Worm (Caenorhabditis elegans) whole organism, late embryonic: Measurements from ENCODE around the gene ZC239.21.
"Not testable (repeated sequence)": the region's sequence is repeated elsewhere in the genome, so short reads cannot be mapped to it uniquely, and the experiment has no call there.

Experiments used
- C08G9.2 ChIP-seq: sonication (generic microtip); optimal IDR thresholded peaks from 2 replicates; lab custom pipeline; 2016; ENCODE audit warnings: mild to moderate bottlenecking, missing genetic modification characterization, moderate library complexity, missing compliant biosample characterization
- K02D7.2 ChIP-seq: sonication (generic microtip); optimal IDR thresholded peaks from 2 replicates; lab custom pipeline; 2017; ENCODE audit warnings: mild to moderate bottlenecking, missing genetic modification characterization, missing compliant biosample characterization
- T23F11.4 ChIP-seq: fragments of 200-800 bp; sonication (Bioruptor generic); optimal IDR thresholded peaks from 2 replicates; lab custom pipeline; 2018; ENCODE audit warnings: mild to moderate bottlenecking, missing genetic modification characterization, missing compliant biosample characterization
- ahr-1 ChIP-seq: sonication (generic microtip); optimal IDR thresholded peaks from 2 replicates; lab custom pipeline; 2016; ENCODE audit warnings: missing genetic modification characterization, missing compliant biosample characterization
- ama-1 ChIP-seq: fragments of 150-350 bp; optimal IDR thresholded peaks from 2 replicates; lab custom pipeline; 2014
- ceh-14 ChIP-seq: sonication (generic microtip); optimal IDR thresholded peaks from 2 replicates; lab custom pipeline; 2016; ENCODE audit warnings: missing genotype, missing genetic modification characterization, missing compliant biosample characterization
- ceh-18 ChIP-seq: sonication (generic microtip); optimal IDR thresholded peaks from 2 replicates; lab custom pipeline; 2016; ENCODE audit warnings: missing genetic modification characterization, missing compliant biosample characterization
- ceh-22 ChIP-seq: sonication (generic microtip); optimal IDR thresholded peaks from 2 replicates; lab custom pipeline; 2017; ENCODE audit warnings: missing biosample characterization, missing genetic modification characterization
- ceh-34 ChIP-seq: sonication (generic microtip); optimal IDR thresholded peaks from 2 replicates; lab custom pipeline; 2016; ENCODE audit warnings: mild to moderate bottlenecking, missing genetic modification characterization, missing compliant biosample characterization
- ceh-48 ChIP-seq: sonication (generic microtip); optimal IDR thresholded peaks from 2 replicates; lab custom pipeline; 2016; ENCODE audit warnings: missing genetic modification characterization, inconsistent platforms, missing compliant biosample characterization
- ceh-9 ChIP-seq: sonication (generic microtip); optimal IDR thresholded peaks from 2 replicates; lab custom pipeline; 2016; ENCODE audit warnings: mild to moderate bottlenecking, missing genetic modification characterization, inconsistent platforms, missing compliant biosample characterization
- dmd-4 ChIP-seq: sonication (generic microtip); optimal IDR thresholded peaks from 2 replicates; lab custom pipeline; 2016; ENCODE audit warnings: borderline replicate concordance, missing genetic modification characterization, missing compliant biosample characterization
- dve-1 ChIP-seq: sonication (generic microtip); optimal IDR thresholded peaks from 2 replicates; lab custom pipeline; 2017; ENCODE audit warnings: antibody characterized with exemption, mild to moderate bottlenecking, missing genetic modification characterization, missing compliant biosample characterization
- elt-2 ChIP-seq: sonication (generic microtip); optimal IDR thresholded peaks from 2 replicates; lab custom pipeline; 2016; ENCODE audit warnings: missing genetic modification reagents, missing genetic modification characterization, missing compliant biosample characterization
- elt-4 ChIP-seq: sonication (generic microtip); optimal IDR thresholded peaks from 2 replicates; lab custom pipeline; 2016; ENCODE audit warnings: missing genetic modification characterization, missing compliant biosample characterization
- eyg-1 ChIP-seq: sonication (generic microtip); optimal IDR thresholded peaks from 2 replicates; lab custom pipeline; 2016; ENCODE audit warnings: missing genotype, missing genetic modification characterization, missing compliant biosample characterization
- fax-1 ChIP-seq: sonication (generic microtip); optimal IDR thresholded peaks from 2 replicates; lab custom pipeline; 2016; ENCODE audit warnings: missing genotype, missing genetic modification characterization, missing compliant biosample characterization
- fkh-10 ChIP-seq: fragments of 150-350 bp; optimal IDR thresholded peaks from 2 replicates; lab custom pipeline; 2014; ENCODE audit warnings: missing biosample characterization, missing genetic modification reagents, missing genetic modification characterization
- hlh-13 ChIP-seq: fragments of 200-800 bp; sonication (Bioruptor generic); optimal IDR thresholded peaks from 2 replicates; lab custom pipeline; 2018; ENCODE audit warnings: mild to moderate bottlenecking, missing genetic modification characterization, missing compliant biosample characterization
- hlh-30 ChIP-seq: sonication (generic microtip); optimal IDR thresholded peaks from 2 replicates; lab custom pipeline; 2017; ENCODE audit warnings: antibody characterized with exemption, missing genetic modification characterization, missing compliant biosample characterization; ENCODE audit not compliant: insufficient read depth
- hlh-6 ChIP-seq: sonication (generic microtip); optimal IDR thresholded peaks from 2 replicates; lab custom pipeline; 2016; ENCODE audit warnings: missing genotype, missing genetic modification characterization, missing compliant biosample characterization
- lin-11 ChIP-seq: fragments of 200-800 bp; sonication (Bioruptor generic); optimal IDR thresholded peaks from 2 replicates; lab custom pipeline; 2018; ENCODE audit warnings: mild to moderate bottlenecking, missing genetic modification characterization, missing compliant biosample characterization
- madf-2 ChIP-seq: sonication (generic microtip); optimal IDR thresholded peaks from 2 replicates; lab custom pipeline; 2017; ENCODE audit warnings: missing genetic modification characterization, missing compliant biosample characterization
- mec-3 ChIP-seq: sonication (generic microtip); optimal IDR thresholded peaks from 2 replicates; lab custom pipeline; 2016; ENCODE audit warnings: borderline replicate concordance, missing genetic modification characterization, missing compliant biosample characterization
- nhr-11 ChIP-seq: fragments of 150-350 bp; optimal IDR thresholded peaks from 2 replicates; lab custom pipeline; 2014; ENCODE audit warnings: missing biosample characterization, missing genetic modification characterization
- pax-1 ChIP-seq: fragments of 150-350 bp; optimal IDR thresholded peaks from 2 replicates; lab custom pipeline; 2014; ENCODE audit warnings: missing biosample characterization, missing genetic modification characterization
- pqm-1 ChIP-seq: sonication (generic microtip); optimal IDR thresholded peaks from 2 replicates; lab custom pipeline; 2016; ENCODE audit warnings: missing genetic modification characterization, missing compliant biosample characterization
- rnt-1 ChIP-seq: sonication (generic microtip); optimal IDR thresholded peaks from 2 replicates; lab custom pipeline; 2016; ENCODE audit warnings: missing genetic modification characterization, missing compliant biosample characterization
- sox-2 ChIP-seq: fragments of 200-800 bp; sonication (Bioruptor generic); IDR thresholded peaks from 2 replicates; pipeline ENCODE4 v1.3.6; 2022; ENCODE audit warnings: missing genetic modification reagents, missing genetic modification characterization, missing compliant biosample characterization
- sox-4 ChIP-seq: sonication (generic microtip); optimal IDR thresholded peaks from 2 replicates; lab custom pipeline; 2017; ENCODE audit warnings: mild to moderate bottlenecking, missing genetic modification characterization, inconsistent platforms, missing compliant biosample characterization
- tbx-2 ChIP-seq: sonication (generic microtip); optimal IDR thresholded peaks from 2 replicates; lab custom pipeline; 2016; ENCODE audit warnings: missing genetic modification characterization, missing compliant biosample characterization
- tbx-7 ChIP-seq: sonication (generic microtip); optimal IDR thresholded peaks from 2 replicates; lab custom pipeline; 2016; ENCODE audit warnings: missing genotype, missing genetic modification characterization, missing compliant biosample characterization
- unc-55 ChIP-seq: sonication (generic microtip); optimal IDR thresholded peaks from 2 replicates; lab custom pipeline; 2017; ENCODE audit warnings: missing biosample characterization, missing genetic modification reagents, missing genetic modification characterization
- ztf-16 ChIP-seq: sonication (generic microtip); optimal IDR thresholded peaks from 2 replicates; lab custom pipeline; 2017; ENCODE audit warnings: missing genetic modification characterization, missing compliant biosample characterization

The ZC239.21 gene

DNA sequence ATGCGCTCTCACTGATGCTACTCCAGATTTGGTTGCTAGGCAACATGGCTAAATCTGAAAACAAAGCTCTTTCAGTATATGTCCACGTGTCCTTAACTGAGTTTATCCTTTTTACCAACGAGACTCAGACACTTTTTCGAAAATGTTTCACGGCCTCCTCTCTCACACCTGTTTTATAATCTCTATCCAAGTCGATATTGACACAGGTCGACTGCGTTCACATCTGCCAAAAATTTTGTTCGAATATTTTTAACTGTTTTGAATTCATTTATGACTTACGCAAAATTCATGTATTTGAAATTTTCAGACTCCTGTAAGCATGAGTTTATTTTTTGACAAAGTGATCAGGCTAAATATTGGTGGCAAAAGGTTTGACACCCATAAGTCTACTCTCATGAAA, 9.0 kb downstream of the ZC239.21 start, which contains the start of gene ZC239.3:
Gene ZC239.3, plus strand, starts transcription at position 301 of the 400 bp plus-strand sequence.
- not testable (repeated sequence) for TF ChIP-seq dve-1 (tag; lab: Kevin White, UChicago); ama-1 (lab: Kevin White, UChicago); T23F11.4 (GFP tag; lab: Kevin White, UChicago)

DNA sequence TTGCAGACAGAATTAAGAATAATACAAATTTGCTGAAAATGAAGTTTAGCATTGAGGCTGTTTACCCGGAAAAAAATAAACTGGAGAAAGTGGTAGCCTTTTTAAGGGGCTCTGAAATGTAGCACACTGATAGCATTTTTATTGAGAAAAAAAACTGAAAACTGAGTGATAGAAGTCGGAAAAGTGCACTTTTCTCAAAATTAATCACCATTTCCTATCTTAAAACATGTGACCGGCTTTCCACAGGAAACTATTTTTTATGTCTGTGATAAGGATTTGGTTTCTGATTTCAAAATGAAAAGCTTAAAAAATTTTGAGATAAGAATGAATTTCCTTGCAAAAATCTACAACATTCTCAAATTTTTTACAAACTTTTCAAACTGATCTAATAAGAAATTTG, 14.0 kb downstream of the ZC239.21 start, which contains the start of gene ZC239.22:
Gene ZC239.22, minus strand, starts transcription at position 101 of the 400 bp plus-strand sequence.
- TF ChIP-seq lin-11 (no peak), ceh-9 (tag; lab: Kevin White, UChicago) (no peak), pax-1 (tag; lab: Kevin White, UChicago) (no peak), ztf-16 (tag; lab: Kevin White, UChicago) (no peak), K02D7.2 (no peak), nhr-11 (no peak), hlh-6 (tag; lab: Kevin White, UChicago) (no peak)

DNA sequence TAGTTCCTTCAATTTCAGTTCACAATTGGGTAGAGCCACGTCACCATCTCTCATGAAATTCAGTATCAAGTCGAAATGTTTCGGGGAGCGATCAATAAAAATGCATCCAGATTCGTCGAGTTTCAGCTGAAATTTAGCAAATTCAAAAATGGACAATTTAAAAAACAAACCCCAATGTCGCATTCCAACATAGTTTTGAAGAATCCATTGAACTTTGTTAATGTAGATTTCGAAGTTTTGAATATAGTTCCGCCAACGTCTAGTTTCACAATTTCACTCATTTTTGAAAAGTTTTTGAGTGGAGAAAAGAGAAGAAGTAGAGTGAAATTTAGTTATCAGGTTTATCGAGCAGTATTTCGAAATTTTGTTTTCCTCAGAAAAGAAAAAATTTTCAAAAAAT, 15.0 kb downstream of the ZC239.21 start, which contains the start of gene ZC239.14:
Gene ZC239.14, minus strand, starts transcription at position 305 of the 400 bp plus-strand sequence.
- no peak for TF ChIP-seq sox-2
- no peak for TF ChIP-seq ceh-34 (tag; lab: Kevin White, UChicago)
- no peak for TF ChIP-seq K02D7.2
- no peak for TF ChIP-seq rnt-1 (tag; lab: Kevin White, UChicago)
- no peak for TF ChIP-seq ama-1 (lab: Kevin White, UChicago)
- no peak for TF ChIP-seq hlh-13 (GFP tag; lab: Kevin White, UChicago)
- no peak for TF ChIP-seq elt-2 (tag; lab: Kevin White, UChicago)
- TF ChIP-seq tbx-2 (tag; lab: Kevin White, UChicago), result no peak
- TF ChIP-seq ceh-14, result no peak
- TF ChIP-seq pqm-1 (tag; lab: Kevin White, UChicago), result no peak
- no peak for TF ChIP-seq hlh-6 (tag; lab: Kevin White, UChicago)
- TF ChIP-seq C08G9.2 (tag; lab: Kevin White, UChicago), result no peak
- TF ChIP-seq tbx-7 (tag; lab: Kevin White, UChicago), result no peak
- TF ChIP-seq dve-1 (tag; lab: Kevin White, UChicago), result no peak
- TF ChIP-seq unc-55 (GFP tag; lab: Kevin White, UChicago), result no peak
- TF ChIP-seq dmd-4 (tag; lab: Kevin White, UChicago), result no peak
- no peak for TF ChIP-seq ceh-9 (tag; lab: Kevin White, UChicago)
- TF ChIP-seq eyg-1 (tag; lab: Kevin White, UChicago), result no peak
- TF ChIP-seq madf-2 (tag; lab: Kevin White, UChicago), result no peak

DNA sequence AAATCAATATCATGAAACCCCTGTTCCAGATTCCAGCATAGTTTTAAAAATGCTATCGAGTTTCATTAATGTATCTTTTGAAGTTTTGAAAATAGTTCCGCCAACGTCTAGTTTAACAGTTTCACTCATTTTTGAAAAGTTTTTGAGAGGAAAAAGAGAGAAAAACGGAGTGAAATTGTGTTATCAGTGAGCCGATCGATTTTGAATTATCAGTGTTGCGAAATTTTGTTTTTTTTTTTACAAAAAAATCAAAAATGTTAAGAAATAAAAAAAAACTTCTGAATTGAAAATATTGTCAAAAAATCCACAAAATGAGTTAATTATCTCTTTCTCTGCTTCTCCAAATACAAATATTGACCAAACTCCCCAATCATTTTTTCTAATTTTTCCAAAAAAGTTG, 15.9 kb downstream of the ZC239.21 start, which contains the start of gene ZC239.13:
Gene ZC239.13, minus strand, starts transcription at position 154 of the 400 bp plus-strand sequence.
- TF ChIP-seq pqm-1 (tag; lab: Kevin White, UChicago), result no peak
- TF ChIP-seq hlh-30 (tag; lab: Kevin White, UChicago), result no peak
- TF ChIP-seq ceh-22 (tag; lab: Kevin White, UChicago), result no peak
- no peak for TF ChIP-seq ceh-48 (tag; lab: Kevin White, UChicago)

DNA sequence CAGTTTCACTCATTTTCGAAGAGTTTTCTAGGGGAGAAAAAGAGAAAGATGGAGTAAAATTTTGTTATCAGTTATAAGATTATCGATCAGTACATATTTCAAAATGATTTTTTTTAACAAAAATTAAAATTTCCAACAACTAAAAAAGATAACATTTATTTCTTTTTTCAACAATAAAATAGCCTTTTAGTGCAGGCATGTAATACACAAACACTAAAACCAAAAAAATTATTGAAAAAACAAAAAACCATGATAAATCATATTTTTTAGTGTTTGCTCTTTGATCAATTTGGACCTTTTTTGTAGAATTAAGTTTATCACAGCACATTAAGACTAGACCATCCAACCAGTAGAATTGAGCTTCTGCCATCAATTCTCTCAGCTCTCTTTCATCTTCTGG, 17.9 kb downstream of the ZC239.21 start, which contains the start of gene ZC239.15:
Gene ZC239.15, minus strand, starts transcription at position 101 of the 400 bp plus-strand sequence.
- TF ChIP-seq lin-11, result no peak
- TF ChIP-seq dve-1 (tag; lab: Kevin White, UChicago), result no peak
- no peak for TF ChIP-seq ceh-9 (tag; lab: Kevin White, UChicago)
- no peak for TF ChIP-seq ceh-18 (tag; lab: Kevin White, UChicago)
- no peak for TF ChIP-seq nhr-11
- no peak for TF ChIP-seq elt-4
- no peak for TF ChIP-seq hlh-13 (GFP tag; lab: Kevin White, UChicago)
- TF ChIP-seq mec-3 (tag; lab: Kevin White, UChicago), result no peak
- no peak for TF ChIP-seq sox-4
- TF ChIP-seq madf-2 (tag; lab: Kevin White, UChicago), result no peak
- no peak for TF ChIP-seq fkh-10 (GFP tag; lab: Kevin White, UChicago)
- no peak for TF ChIP-seq fax-1 (tag; lab: Kevin White, UChicago)
- no peak for TF ChIP-seq ahr-1 (tag; lab: Kevin White, UChicago)
